Worm (Caenorhabditis elegans) whole organism, late embryonic: ENCODE data around the gene npr-43.

Source experiments
- C08G9.2 ChIP-seq: sonication (generic microtip); optimal IDR thresholded peaks from 2 replicates; lab custom pipeline; 2016; ENCODE audit warnings: mild to moderate bottlenecking, missing genetic modification characterization, moderate library complexity, missing compliant biosample characterization
- C38D4.7 ChIP-seq: fragments of 200-800 bp; sonication (Bioruptor generic); optimal IDR thresholded peaks from 2 replicates; lab custom pipeline; 2018; ENCODE audit warnings: mild to moderate bottlenecking, missing genetic modification characterization, moderate library complexity, missing compliant biosample characterization
- K09A11.1 ChIP-seq: sonication (generic microtip); optimal IDR thresholded peaks from 2 replicates; lab custom pipeline; 2017; ENCODE audit warnings: antibody characterized with exemption, mild to moderate bottlenecking, missing genetic modification characterization, missing compliant biosample characterization; ENCODE audit not compliant: insufficient read depth
- T23F11.4 ChIP-seq: fragments of 200-800 bp; sonication (Bioruptor generic); optimal IDR thresholded peaks from 2 replicates; lab custom pipeline; 2018; ENCODE audit warnings: mild to moderate bottlenecking, missing genetic modification characterization, missing compliant biosample characterization
- Y22D7AL.16 ChIP-seq: sonication (generic microtip); optimal IDR thresholded peaks from 2 replicates; lab custom pipeline; 2016; ENCODE audit warnings: missing genetic modification characterization, missing compliant biosample characterization
- ceh-18 ChIP-seq: sonication (generic microtip); optimal IDR thresholded peaks from 2 replicates; lab custom pipeline; 2016; ENCODE audit warnings: missing genetic modification characterization, missing compliant biosample characterization
- ceh-22 ChIP-seq: sonication (generic microtip); optimal IDR thresholded peaks from 2 replicates; lab custom pipeline; 2017; ENCODE audit warnings: missing biosample characterization, missing genetic modification characterization
- ceh-24 ChIP-seq: sonication (generic microtip); optimal IDR thresholded peaks from 2 replicates; lab custom pipeline; 2016; ENCODE audit warnings: mild to moderate bottlenecking, missing genetic modification characterization, missing compliant biosample characterization
- ceh-31 ChIP-seq: sonication (generic microtip); optimal IDR thresholded peaks from 2 replicates; lab custom pipeline; 2016; ENCODE audit warnings: missing genetic modification characterization, missing compliant biosample characterization
- ceh-34 ChIP-seq: sonication (generic microtip); optimal IDR thresholded peaks from 2 replicates; lab custom pipeline; 2016; ENCODE audit warnings: mild to moderate bottlenecking, missing genetic modification characterization, missing compliant biosample characterization
- dmd-4 ChIP-seq: sonication (generic microtip); optimal IDR thresholded peaks from 2 replicates; lab custom pipeline; 2016; ENCODE audit warnings: borderline replicate concordance, missing genetic modification characterization, missing compliant biosample characterization
- dve-1 ChIP-seq: sonication (generic microtip); optimal IDR thresholded peaks from 2 replicates; lab custom pipeline; 2017; ENCODE audit warnings: antibody characterized with exemption, mild to moderate bottlenecking, missing genetic modification characterization, missing compliant biosample characterization
- eyg-1 ChIP-seq: sonication (generic microtip); optimal IDR thresholded peaks from 2 replicates; lab custom pipeline; 2016; ENCODE audit warnings: missing genotype, missing genetic modification characterization, missing compliant biosample characterization
- fkh-10 ChIP-seq: fragments of 150-350 bp; optimal IDR thresholded peaks from 2 replicates; lab custom pipeline; 2014; ENCODE audit warnings: missing biosample characterization, missing genetic modification reagents, missing genetic modification characterization
- fkh-6 ChIP-seq: sonication (generic microtip); optimal IDR thresholded peaks from 2 replicates; lab custom pipeline; 2016; ENCODE audit warnings: missing genetic modification characterization, missing compliant biosample characterization
- hlh-13 ChIP-seq: fragments of 200-800 bp; sonication (Bioruptor generic); optimal IDR thresholded peaks from 2 replicates; lab custom pipeline; 2018; ENCODE audit warnings: mild to moderate bottlenecking, missing genetic modification characterization, missing compliant biosample characterization
- lim-6 ChIP-seq: sonication (generic microtip); optimal IDR thresholded peaks from 2 replicates; lab custom pipeline; 2016; ENCODE audit warnings: missing genetic modification characterization, missing compliant biosample characterization
- lin-11 ChIP-seq: fragments of 200-800 bp; sonication (Bioruptor generic); optimal IDR thresholded peaks from 2 replicates; lab custom pipeline; 2018; ENCODE audit warnings: mild to moderate bottlenecking, missing genetic modification characterization, missing compliant biosample characterization
- madf-2 ChIP-seq: sonication (generic microtip); optimal IDR thresholded peaks from 2 replicates; lab custom pipeline; 2017; ENCODE audit warnings: missing genetic modification characterization, missing compliant biosample characterization
- mec-3 ChIP-seq: sonication (generic microtip); optimal IDR thresholded peaks from 2 replicates; lab custom pipeline; 2016; ENCODE audit warnings: borderline replicate concordance, missing genetic modification characterization, missing compliant biosample characterization
- pat-9 ChIP-seq: fragments of 200-800 bp; sonication (Bioruptor generic); optimal IDR thresholded peaks from 2 replicates; lab custom pipeline; 2018; ENCODE audit warnings: mild to moderate bottlenecking, missing genetic modification characterization, moderate library complexity, missing compliant biosample characterization
- rnt-1 ChIP-seq: sonication (generic microtip); optimal IDR thresholded peaks from 2 replicates; lab custom pipeline; 2016; ENCODE audit warnings: missing genetic modification characterization, missing compliant biosample characterization
- syd-9 ChIP-seq: sonication (generic microtip); optimal IDR thresholded peaks from 2 replicates; lab custom pipeline; 2016; ENCODE audit warnings: mild to moderate bottlenecking, missing genetic modification characterization, moderate library complexity, missing compliant biosample characterization
- tbx-2 ChIP-seq: sonication (generic microtip); optimal IDR thresholded peaks from 2 replicates; lab custom pipeline; 2016; ENCODE audit warnings: missing genetic modification characterization, missing compliant biosample characterization
- ttx-3 ChIP-seq: sonication (generic microtip); optimal IDR thresholded peaks from 2 replicates; lab custom pipeline; 2016; ENCODE audit warnings: missing genetic modification reagents, missing genetic modification characterization, missing compliant biosample characterization
- unc-3 ChIP-seq, 2 experiments: fragments of 200-800 bp in 1 of 2; sonication (Bioruptor generic) in 1 of 2; sonication (generic microtip) in 1 of 2; conservative IDR thresholded peaks in 1 of 2; optimal IDR thresholded peaks in 1 of 2; 2 replicates each; pipeline versions ENCODE4 v1.3.6 to Lab custom; 2016 to 2022; ENCODE audit warnings: missing compliant biosample characterization in 2 of 2, missing genetic modification characterization in 2 of 2, missing genetic modification reagents in 1 of 2
- zip-5 ChIP-seq: sonication (generic microtip); optimal IDR thresholded peaks from 2 replicates; lab custom pipeline; 2016; ENCODE audit warnings: missing genetic modification characterization, missing compliant biosample characterization

Gene npr-43

ce11 chrV:14331477-14331876 lies 47.4 kb downstream of the npr-43 start, which contains the start of gene F47B8.8:
TSS of gene F47B8.8 (plus strand) at chrV:14331733.
- TF ChIP-seq Y22D7AL.16 (tag; lab: Kevin White, UChicago) = no peak
- no peak for TF ChIP-seq ceh-18 (tag; lab: Kevin White, UChicago)
- no peak for TF ChIP-seq eyg-1 (tag; lab: Kevin White, UChicago)
- TF ChIP-seq dmd-4 (tag; lab: Kevin White, UChicago) = no peak
- TF ChIP-seq mec-3 = no peak
- TF ChIP-seq C08G9.2 (tag; lab: Kevin White, UChicago) = no peak
- TF ChIP-seq madf-2 = no peak
- no peak for TF ChIP-seq dve-1 (tag; lab: Kevin White, UChicago)
- TF ChIP-seq ceh-34 (tag; lab: Kevin White, UChicago) = no peak
- no peak for TF ChIP-seq hlh-13 (GFP tag; lab: Kevin White, UChicago)
- no peak for TF ChIP-seq ceh-24 (tag; lab: Kevin White, UChicago)
- no peak for TF ChIP-seq T23F11.4
- no peak for TF ChIP-seq C38D4.7
- TF ChIP-seq fkh-6 = no peak
- TF ChIP-seq lim-6 = no peak

DNA sequence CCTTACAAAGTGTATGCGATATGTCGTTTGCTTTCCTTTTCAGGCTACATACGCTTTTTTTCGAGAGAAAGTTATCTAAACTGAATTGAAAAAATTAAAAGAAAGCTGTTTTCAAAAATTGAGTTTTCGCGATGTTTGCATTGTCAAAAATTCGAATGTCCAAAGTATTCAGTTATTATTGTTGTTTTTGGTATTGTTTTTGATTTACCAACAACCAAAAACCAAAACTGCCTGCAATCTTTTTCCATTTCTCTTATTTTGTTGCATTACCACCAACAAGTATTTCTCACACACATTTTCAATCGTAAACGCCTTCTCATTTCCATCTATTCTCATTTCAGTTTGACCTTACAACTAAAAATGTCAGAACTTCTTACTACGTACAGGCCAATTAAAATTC lies 50.1 kb downstream of the npr-43 start, which contains the start of gene pepm-1:
Gene pepm-1, plus strand, starts transcription at position 301 of the 400 bp plus-strand sequence.
- no peak for TF ChIP-seq lin-11 (tag; lab: Kevin White, UChicago)
- no peak for TF ChIP-seq ttx-3 (tag; lab: Kevin White, UChicago)
- TF ChIP-seq C38D4.7 = no peak
- no peak for TF ChIP-seq zip-5
- no peak for TF ChIP-seq pat-9 (tag; lab: Kevin White, UChicago)
- TF ChIP-seq K09A11.1 (tag; lab: Kevin White, UChicago) = no peak
- no peak for TF ChIP-seq syd-9 (tag; lab: Kevin White, UChicago)
- TF ChIP-seq unc-3 (GFP tag; conservative IDR thresholded peaks at IDR 0.05; lab: Robert Waterston, UW) = no peak
- TF ChIP-seq unc-3 (tag; optimal IDR thresholded peaks at IDR 0.05; lab: Kevin White, UChicago) = no peak
- TF ChIP-seq ceh-22 = no peak

ce11 chrV:14327776-14328175 lies 51.1 kb downstream of the npr-43 start, which contains the start of gene F47B8.5:
TSS of gene F47B8.5 (minus strand) at chrV:14327876.
- no peak for TF ChIP-seq K09A11.1 (tag; lab: Kevin White, UChicago)
- no peak for TF ChIP-seq ceh-31 (tag; lab: Kevin White, UChicago)
- no peak for TF ChIP-seq lim-6
- TF ChIP-seq rnt-1 = no peak
- no peak for TF ChIP-seq unc-3 (GFP tag; conservative IDR thresholded peaks at IDR 0.05; lab: Robert Waterston, UW)
- TF ChIP-seq unc-3 (tag; optimal IDR thresholded peaks at IDR 0.05; lab: Kevin White, UChicago) = no peak
- no peak for TF ChIP-seq fkh-10 (GFP tag; lab: Kevin White, UChicago)
- TF ChIP-seq tbx-2 = no peak
